Fruit fly (Drosophila melanogaster): ENCODE results near the gene Sems.

DNA sequence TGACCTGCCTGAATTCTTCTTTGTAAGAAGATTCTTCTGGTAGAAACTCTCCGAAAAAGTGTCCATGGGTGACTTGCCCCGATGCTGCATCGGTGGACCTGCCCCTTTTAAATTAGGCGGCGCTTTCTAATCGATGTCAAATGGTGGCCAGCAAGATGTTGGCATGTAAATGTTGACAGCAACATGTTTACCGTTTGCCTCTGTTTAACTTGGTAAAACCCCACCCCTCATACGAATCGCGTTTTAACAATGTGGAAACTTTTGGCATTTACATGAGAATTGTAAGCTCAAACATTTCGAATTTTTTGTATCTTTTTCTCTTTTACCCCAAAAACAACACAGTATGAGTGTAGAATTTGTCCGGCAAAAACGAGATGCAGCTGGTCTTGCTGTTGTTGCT, 19.8 kb upstream of the Sems start:
- TF ChIP-seq br (GFP tag; optimal IDR thresholded peaks at IDR 0.05) (no peak), tai (GFP tag; optimal IDR thresholded peaks at IDR 0.05) (no peak), Dif (GFP tag; optimal IDR thresholded peaks at IDR 0.05; ENCODE audit: partially characterized antibody) (no peak), fru (GFP tag; optimal IDR thresholded peaks at IDR 0.05) (no peak), Myc (optimal IDR thresholded peaks at IDR 0.05) (no peak), psq (GFP tag; optimal IDR thresholded peaks at IDR 0.05) (no peak), CG32264 (GFP tag; optimal IDR thresholded peaks at IDR 0.05) (no peak), dl (GFP tag; optimal IDR thresholded peaks at IDR 0.05; ENCODE audit: insufficient read depth in 1 of 2, partially characterized antibody in 2 of 2) (no peak), Dfd (GFP tag; optimal IDR thresholded peaks at IDR 0.05) (no peak)
